Fruit fly (Drosophila melanogaster) whole organism, wandering third instar larva: ENCODE data around the gene CRMP.

Experiments
- Abd-B ChIP-seq: fragments of >200 bp; optimal IDR thresholded peaks from 2 replicates; lab custom pipeline; 2017; ENCODE audit warnings: missing biosample characterization, missing genetic modification characterization
- CG32264 ChIP-seq: fragments of 200-800 bp; sonication (Bioruptor generic); optimal IDR thresholded peaks from 2 replicates; lab custom pipeline; 2016; ENCODE audit warnings: missing biosample characterization, missing genetic modification characterization
- CG9705 ChIP-seq: fragments of 200-800 bp; sonication (Bioruptor generic); optimal IDR thresholded peaks from 2 replicates; lab custom pipeline; 2018; ENCODE audit warnings: missing biosample characterization, mild to moderate bottlenecking, missing genetic modification characterization
- CrebA ChIP-seq: fragments of 200-800 bp; sonication (Bioruptor generic); optimal IDR thresholded peaks from 2 replicates; lab custom pipeline; 2016; ENCODE audit warnings: missing biosample characterization, mild to moderate bottlenecking, missing genetic modification characterization, borderline replicate concordance
- Dfd ChIP-seq: fragments of >200 bp; optimal IDR thresholded peaks from 2 replicates; lab custom pipeline; 2017; ENCODE audit warnings: missing biosample characterization, missing genetic modification characterization
- Dif ChIP-seq: fragments of 200-275, 200-300 bp; sonication (Bioruptor generic); optimal IDR thresholded peaks from 2 replicates; lab custom pipeline; 2018; ENCODE audit warnings: missing biosample characterization, missing genetic modification characterization; ENCODE audit not compliant: partially characterized antibody
- GATAd ChIP-seq: sonication (Bioruptor generic); optimal IDR thresholded peaks from 2 replicates; lab custom pipeline; 2016; ENCODE audit warnings: missing biosample characterization, missing genetic modification characterization
- HLH106 ChIP-seq: fragments of 200-800 bp; optimal IDR thresholded peaks from 3 replicates; lab custom pipeline; 2019; ENCODE audit warnings: missing biosample characterization, mild to moderate bottlenecking, missing genetic modification characterization, moderate library complexity
- Hnf4 ChIP-seq: fragments of 200-800 bp; sonication (Bioruptor generic); optimal IDR thresholded peaks from 2 replicates; lab custom pipeline; 2016; ENCODE audit warnings: missing biosample characterization, mild to moderate bottlenecking, missing genetic modification characterization
- Hr78 ChIP-seq: fragments of >200 bp; optimal IDR thresholded peaks from 2 replicates; lab custom pipeline; 2017; ENCODE audit warnings: missing biosample characterization, missing genetic modification characterization
- Hr83 ChIP-seq: fragments of 200-300 bp; sonication (Bioruptor generic); optimal IDR thresholded peaks from 2 replicates; lab custom pipeline; 2016; ENCODE audit warnings: missing biosample characterization, mild to moderate bottlenecking, missing genetic modification characterization, moderate library complexity; ENCODE audit not compliant: poor library complexity, severe bottlenecking
- Jra ChIP-seq: sonication (Bioruptor generic); optimal IDR thresholded peaks from 2 replicates; lab custom pipeline; 2016; ENCODE audit warnings: missing biosample characterization, missing genetic modification characterization
- Mio ChIP-seq: sonication (Bioruptor generic); optimal IDR thresholded peaks from 2 replicates; lab custom pipeline; 2016; ENCODE audit warnings: missing biosample characterization, missing genetic modification characterization
- Myc ChIP-seq: fragments of >200 bp; optimal IDR thresholded peaks from 2 replicates; lab custom pipeline; 2017
- N ChIP-seq: fragments of >200 bp; optimal IDR thresholded peaks from 2 replicates; lab custom pipeline; 2018; ENCODE audit warnings: missing biosample characterization, missing external identifiers, missing genetic modification characterization
- OdsH ChIP-seq: fragments of 200-800 bp; sonication (Bioruptor generic); optimal IDR thresholded peaks from 2 replicates; lab custom pipeline; 2016; ENCODE audit warnings: missing biosample characterization, mild to moderate bottlenecking, missing genetic modification characterization
- Rel ChIP-seq, 2 experiments: fragments of 200-800 bp; sonication (Bioruptor generic) in 1 of 2; optimal IDR thresholded peaks; 2 replicates in 1 of 2; 3 replicates in 1 of 2; lab custom pipeline; 2016 to 2019; ENCODE audit warnings: mild to moderate bottlenecking in 2 of 2, missing biosample characterization in 2 of 2, missing genetic modification characterization in 2 of 2, moderate library complexity in 1 of 2
- Sp1 ChIP-seq: fragments of 200-800 bp; sonication (Bioruptor generic); optimal IDR thresholded peaks from 3 replicates; lab custom pipeline; 2019; ENCODE audit warnings: missing biosample characterization, mild to moderate bottlenecking, missing genetic modification characterization, moderate library complexity
- Vsx2 ChIP-seq: fragments of 200-300, 225-300 bp; sonication (Bioruptor generic); optimal IDR thresholded peaks from 2 replicates; lab custom pipeline; 2018; ENCODE audit warnings: missing biosample characterization, missing genetic modification characterization; ENCODE audit not compliant: partially characterized antibody
- br ChIP-seq: fragments of 200-800 bp; sonication (Bioruptor generic); optimal IDR thresholded peaks from 2 replicates; lab custom pipeline; 2016; ENCODE audit warnings: missing biosample characterization, missing genetic modification characterization
- brk ChIP-seq: fragments of 200-800 bp; sonication (Bioruptor generic); optimal IDR thresholded peaks from 2 replicates; lab custom pipeline; 2016; ENCODE audit warnings: missing biosample characterization, mild to moderate bottlenecking, missing genetic modification characterization
- dl ChIP-seq, 2 experiments: fragments of 175-275, 200-275 bp in 1 of 2; fragments of 200-275 bp in 1 of 2; sonication (Bioruptor generic); optimal IDR thresholded peaks; lab custom pipeline; 2018; ENCODE audit warnings: mild to moderate bottlenecking in 2 of 2, missing biosample characterization in 2 of 2, missing genetic modification characterization in 2 of 2, moderate library complexity in 2 of 2; ENCODE audit not compliant: partially characterized antibody in 2 of 2, insufficient read depth in 1 of 2
- dmrt93B ChIP-seq: fragments of 200-800 bp; sonication (Bioruptor generic); optimal IDR thresholded peaks from 2 replicates; lab custom pipeline; 2018; ENCODE audit warnings: missing biosample characterization, mild to moderate bottlenecking, missing genetic modification characterization
- dsf ChIP-seq: sonication (Bioruptor generic); optimal IDR thresholded peaks from 2 replicates; lab custom pipeline; 2016; ENCODE audit warnings: missing biosample characterization, missing genetic modification characterization, borderline replicate concordance
- ey ChIP-seq: fragments of 200-800 bp; sonication (Bioruptor generic); optimal IDR thresholded peaks from 2 replicates; lab custom pipeline; 2016; ENCODE audit warnings: missing biosample characterization, missing genetic modification characterization
- foxo ChIP-seq, 2 experiments: fragments of 200-800 bp; sonication (Bioruptor generic); optimal IDR thresholded peaks; 2 replicates in 1 of 2; 3 replicates in 1 of 2; lab custom pipeline; 2016 to 2017; ENCODE audit warnings: missing biosample characterization in 2 of 2, missing genetic modification characterization in 2 of 2
- fru ChIP-seq: fragments of 200-800 bp; sonication (Bioruptor generic); optimal IDR thresholded peaks from 3 replicates; lab custom pipeline; 2016; ENCODE audit warnings: missing biosample characterization, mild to moderate bottlenecking, missing genetic modification characterization
- h ChIP-seq: fragments of 200-800 bp; sonication (Bioruptor generic); optimal IDR thresholded peaks from 3 replicates; lab custom pipeline; 2016; ENCODE audit warnings: missing biosample characterization, mild to moderate bottlenecking, missing genetic modification characterization
- jim ChIP-seq: fragments of 175-275, 200-325 bp; sonication (Bioruptor generic); optimal IDR thresholded peaks from 2 replicates; lab custom pipeline; 2016; ENCODE audit warnings: missing biosample characterization, mild to moderate bottlenecking, missing genetic modification characterization
- lola ChIP-seq: fragments of >200 bp; optimal IDR thresholded peaks from 2 replicates; lab custom pipeline; 2017; ENCODE audit warnings: missing biosample characterization, missing genetic modification characterization
- pan ChIP-seq: fragments of >200 bp; optimal IDR thresholded peaks from 2 replicates; lab custom pipeline; 2017
- psq ChIP-seq: fragments of 200-800 bp; sonication (Bioruptor generic); optimal IDR thresholded peaks from 3 replicates; lab custom pipeline; 2017; ENCODE audit warnings: missing biosample characterization, mild to moderate bottlenecking, missing genetic modification characterization, moderate library complexity
- rgr ChIP-seq: fragments of 200-800 bp; sonication (Bioruptor generic); optimal IDR thresholded peaks from 3 replicates; lab custom pipeline; 2016; ENCODE audit warnings: missing biosample characterization, mild to moderate bottlenecking, missing genetic modification characterization
- sage ChIP-seq: fragments of 200-800 bp; sonication (Bioruptor generic); optimal IDR thresholded peaks from 2 replicates; lab custom pipeline; 2016; ENCODE audit warnings: missing biosample characterization, mild to moderate bottlenecking, missing genetic modification characterization
- sv ChIP-seq: fragments of 200-800 bp; sonication (Bioruptor generic); optimal IDR thresholded peaks from 3 replicates; lab custom pipeline; 2016; ENCODE audit warnings: missing biosample characterization, missing genetic modification characterization
- tai ChIP-seq: sonication (Bioruptor generic); optimal IDR thresholded peaks from 2 replicates; lab custom pipeline; 2016; ENCODE audit warnings: missing biosample characterization, missing genetic modification characterization
- usp ChIP-seq: fragments of >200 bp; optimal IDR thresholded peaks from 2 replicates; lab custom pipeline; 2017; ENCODE audit warnings: missing biosample characterization, missing genetic modification characterization
- woc ChIP-seq: sonication (Bioruptor generic); optimal IDR thresholded peaks from 2 replicates; lab custom pipeline; 2016; ENCODE audit warnings: missing biosample characterization, mild to moderate bottlenecking, missing genetic modification characterization

CRMP gene

dm6 chr3R:5564775-5565190, 6.1 kb upstream of the CRMP start, which contains the start of the genes CG14671 and CG12746:
CG14671 (minus strand) TSS chr3R:5564815.
CG12746 (plus strand) TSS chr3R:5564865.
- no peak for TF ChIP-seq dl (GFP tag; optimal IDR thresholded peaks at IDR 0.05; lab: Kevin White, UChicago; ENCODE audit: insufficient read depth in 1 of 2, partially characterized antibody in 2 of 2)
- TF ChIP-seq Rel (GFP tag; optimal IDR thresholded peaks at IDR 0.05; lab: Kevin White, UChicago) = no peak
- TF ChIP-seq Rel (tag; optimal IDR thresholded peaks at IDR 0.05; lab: Kevin White, UChicago) = peak; percentile 88
- TF ChIP-seq pan (lab: Kevin White, UChicago) = no peak
- TF ChIP-seq CG32264 (GFP tag; lab: Kevin White, UChicago) = no peak

- TF ChIP-seq lola = no peak
- TF ChIP-seq pan (lab: Kevin White, UChicago) = no peak
- peak; percentile 72 for TF ChIP-seq HLH106
- peak; percentile 86 for TF ChIP-seq rgr (GFP tag; lab: Kevin White, UChicago)
- no peak for TF ChIP-seq Myc (lab: Kevin White, UChicago)
- TF ChIP-seq Hnf4 (GFP tag; lab: Kevin White, UChicago) = peak; percentile 78
- TF ChIP-seq ey (GFP tag; lab: Kevin White, UChicago) = peak; percentile 83
- no peak for TF ChIP-seq Hr78 (GFP tag; lab: Kevin White, UChicago)
- TF ChIP-seq CG9705 (GFP tag; lab: Kevin White, UChicago) = no peak
- TF ChIP-seq woc (GFP tag; lab: Kevin White, UChicago) = no peak
- peak; percentile 26 for TF ChIP-seq Rel (GFP tag; optimal IDR thresholded peaks at IDR 0.05; lab: Kevin White, UChicago)
- TF ChIP-seq Rel (tag; optimal IDR thresholded peaks at IDR 0.05; lab: Kevin White, UChicago) = no peak
- peak; percentile 68 to 84 for TF ChIP-seq foxo (GFP tag; optimal IDR thresholded peaks at IDR 0.05; lab: Kevin White, UChicago)
- TF ChIP-seq GATAd (GFP tag; lab: Kevin White, UChicago) = no peak
- TF ChIP-seq CG32264 (GFP tag; lab: Kevin White, UChicago) = peak; percentile 43
- no peak for TF ChIP-seq N (GFP tag; lab: Kevin White, UChicago)
- peak; percentile 80 for TF ChIP-seq OdsH
- no peak for TF ChIP-seq Vsx2 (GFP tag; lab: Kevin White, UChicago)
- TF ChIP-seq h (GFP tag; lab: Kevin White, UChicago) = peak; percentile 93
- TF ChIP-seq Jra (GFP tag; lab: Kevin White, UChicago) = peak; percentile 61
- no peak for TF ChIP-seq brk
- TF ChIP-seq psq = peak; percentile 64
- TF ChIP-seq sv = peak; percentile 70
- TF ChIP-seq br (GFP tag; lab: Kevin White, UChicago) = peak; percentile 88
- no peak for TF ChIP-seq usp (GFP tag; lab: Kevin White, UChicago)
- peak; percentile 74 for TF ChIP-seq Sp1 (GFP tag; lab: Kevin White, UChicago)
These were observed 5.3 kb upstream of the CRMP start for dm6 chr3R:5565623-5566022.

- no peak for TF ChIP-seq Abd-B
- no peak for TF ChIP-seq CG32264 (GFP tag; lab: Kevin White, UChicago)
- peak; percentile 59 for TF ChIP-seq rgr (GFP tag; lab: Kevin White, UChicago)
- TF ChIP-seq pan (lab: Kevin White, UChicago) = no peak
- TF ChIP-seq usp (GFP tag; lab: Kevin White, UChicago) = no peak
- no peak for TF ChIP-seq Rel (GFP tag; optimal IDR thresholded peaks at IDR 0.05; lab: Kevin White, UChicago)
- TF ChIP-seq Rel (tag; optimal IDR thresholded peaks at IDR 0.05; lab: Kevin White, UChicago) = peak; percentile 13
- no peak for TF ChIP-seq sage (GFP tag; lab: Kevin White, UChicago)
- TF ChIP-seq foxo (GFP tag; optimal IDR thresholded peaks at IDR 0.05; lab: Kevin White, UChicago) = peak in 1 of 2 experiments; percentile 71
- TF ChIP-seq Hr83 (GFP tag; lab: Kevin White, UChicago) = peak; percentile 27
- peak; percentile 68 for TF ChIP-seq HLH106
- peak; percentile 43 for TF ChIP-seq Jra (GFP tag; lab: Kevin White, UChicago)
- no peak for TF ChIP-seq N (GFP tag; lab: Kevin White, UChicago)
- TF ChIP-seq Sp1 (GFP tag; lab: Kevin White, UChicago) = peak; percentile 34
- no peak for TF ChIP-seq lola
- peak; percentile 79 for TF ChIP-seq woc (GFP tag; lab: Kevin White, UChicago)
- TF ChIP-seq Dfd (GFP tag; lab: Kevin White, UChicago) = no peak
- no peak for TF ChIP-seq brk
- peak; percentile 44 for TF ChIP-seq fru
- no peak for TF ChIP-seq dl (GFP tag; optimal IDR thresholded peaks at IDR 0.05; lab: Kevin White, UChicago; ENCODE audit: insufficient read depth in 1 of 2, partially characterized antibody in 2 of 2)
- peak; percentile 69 for TF ChIP-seq Hnf4 (GFP tag; lab: Kevin White, UChicago)
- TF ChIP-seq sv = peak; percentile 66
- TF ChIP-seq h (GFP tag; lab: Kevin White, UChicago) = peak; percentile 69
- peak; percentile 67 for TF ChIP-seq br (GFP tag; lab: Kevin White, UChicago)
- no peak for TF ChIP-seq Mio (GFP tag; lab: Kevin White, UChicago)
- TF ChIP-seq Dif = no peak
- peak; percentile 24 for TF ChIP-seq OdsH
- peak; percentile 46 for TF ChIP-seq CG9705 (GFP tag; lab: Kevin White, UChicago)
- no peak for TF ChIP-seq Vsx2 (GFP tag; lab: Kevin White, UChicago)
- TF ChIP-seq GATAd (GFP tag; lab: Kevin White, UChicago) = no peak
- TF ChIP-seq Hr78 (GFP tag; lab: Kevin White, UChicago) = no peak
- no peak for TF ChIP-seq dmrt93B (GFP tag; lab: Kevin White, UChicago)
- TF ChIP-seq tai (GFP tag; lab: Kevin White, UChicago) = no peak
- peak; percentile 40 for TF ChIP-seq psq
- TF ChIP-seq Myc (lab: Kevin White, UChicago) = no peak
- peak; percentile 52 for TF ChIP-seq ey (GFP tag; lab: Kevin White, UChicago)
- TF ChIP-seq jim (GFP tag; lab: Kevin White, UChicago) = no peak
- peak; percentile 33 for TF ChIP-seq dsf (GFP tag; lab: Kevin White, UChicago)
- TF ChIP-seq CrebA = no peak
These were observed 2.3 kb upstream of the CRMP start, which contains the start of the genes CG2931 and Rheb for dm6 chr3R:5568590-5568989. CG2931 (minus strand) TSS chr3R:5568615. Rheb (plus strand) TSS chr3R:5568921.
